Worm (Caenorhabditis elegans): ENCODE data around the gene eef-1G.

Gene eef-1G

ce11 chrV:10966874-10967273 is 1.4 kb downstream of the eef-1G start:
- no peak for TF ChIP-seq unc-42 (tag; optimal IDR thresholded peaks at IDR 0.05)
- no peak for TF ChIP-seq ceh-34 (tag; optimal IDR thresholded peaks at IDR 0.05)
- TF ChIP-seq dve-1 (tag; optimal IDR thresholded peaks at IDR 0.05) = no peak
- no peak for TF ChIP-seq lin-11 (tag; optimal IDR thresholded peaks at IDR 0.05)
- TF ChIP-seq npax-4 (tag; optimal IDR thresholded peaks at IDR 0.05) = no peak
- TF ChIP-seq dmd-4 (tag; optimal IDR thresholded peaks at IDR 0.05; ENCODE audit: borderline replicate concordance) = no peak
- no peak for TF ChIP-seq ama-1 (optimal IDR thresholded peaks at IDR 0.05)
- TF ChIP-seq F13H6.1 (tag; optimal IDR thresholded peaks at IDR 0.05) = no peak
- no peak for TF ChIP-seq lim-6 (tag; optimal IDR thresholded peaks at IDR 0.05)
- TF ChIP-seq ceh-9 (tag; optimal IDR thresholded peaks at IDR 0.05) = no peak
- no peak for TF ChIP-seq rnt-1 (tag; optimal IDR thresholded peaks at IDR 0.05)
- TF ChIP-seq pax-1 (tag; optimal IDR thresholded peaks at IDR 0.05) = no peak
- no peak for TF ChIP-seq pros-1 (tag; optimal IDR thresholded peaks at IDR 0.05)
- no peak for TF ChIP-seq ets-4 (tag; optimal IDR thresholded peaks at IDR 0.05)
- no peak for TF ChIP-seq ref-2 (tag; optimal IDR thresholded peaks at IDR 0.05)
- TF ChIP-seq madf-2 (tag; optimal IDR thresholded peaks at IDR 0.05) = no peak
- TF ChIP-seq hlh-15 (tag; optimal IDR thresholded peaks at IDR 0.05) = no peak
- TF ChIP-seq T23F11.4 (GFP tag; optimal IDR thresholded peaks at IDR 0.05) = no peak
- TF ChIP-seq fax-1 (tag; optimal IDR thresholded peaks at IDR 0.05) = no peak

ce11 chrV:10967594-10968273 is 2.2 kb downstream of the eef-1G start:
- TF ChIP-seq che-1 (tag; optimal IDR thresholded peaks at IDR 0.05) (no peak), gmeb-2 (tag; optimal IDR thresholded peaks at IDR 0.05) (no peak), ceh-9 (tag; optimal IDR thresholded peaks at IDR 0.05) (no peak), fax-1 (tag; optimal IDR thresholded peaks at IDR 0.05) (no peak), C38D4.7 (GFP tag; optimal IDR thresholded peaks at IDR 0.05) (no peak), ceh-31 (tag; optimal IDR thresholded peaks at IDR 0.05) (no peak), pag-3 (tag; optimal IDR thresholded peaks at IDR 0.05; ENCODE audit: borderline replicate concordance) (no peak), pha-2 (tag; optimal IDR thresholded peaks at IDR 0.05) (no peak), nfya-1 (tag; optimal IDR thresholded peaks at IDR 0.05) (no peak), sdc-2 (tag; optimal IDR thresholded peaks at IDR 0.05) (no peak), T23F11.4 (GFP tag; optimal IDR thresholded peaks at IDR 0.05) (no peak), madf-2 (tag; optimal IDR thresholded peaks at IDR 0.05) (no peak), elt-2 (tag; optimal IDR thresholded peaks at IDR 0.05) (no peak), dmd-4 (tag; optimal IDR thresholded peaks at IDR 0.05; ENCODE audit: borderline replicate concordance) (no peak), unc-55 (GFP tag; optimal IDR thresholded peaks at IDR 0.05) (no peak)

ce11 chrV:10970070-10970469 is 4.6 kb downstream of the eef-1G start, which contains the start of gene F17C11.22:
F17C11.22 (minus strand) TSS chrV:10970170.
- TF ChIP-seq ahr-1 (tag; optimal IDR thresholded peaks at IDR 0.05) = no peak
- TF ChIP-seq Y22D7AL.16 (tag; optimal IDR thresholded peaks at IDR 0.05) = no peak
- no peak for TF ChIP-seq pat-9 (tag; optimal IDR thresholded peaks at IDR 0.05)
- TF ChIP-seq lin-11 (tag; optimal IDR thresholded peaks at IDR 0.05) = no peak
- TF ChIP-seq ama-1 (optimal IDR thresholded peaks at IDR 0.05) = no peak
- no peak for TF ChIP-seq ceh-9 (tag; optimal IDR thresholded peaks at IDR 0.05)
- TF ChIP-seq ceh-34 (tag; optimal IDR thresholded peaks at IDR 0.05) = no peak
- TF ChIP-seq C08G9.2 (tag; optimal IDR thresholded peaks at IDR 0.05) = no peak
- no peak for TF ChIP-seq hlh-15 (tag; optimal IDR thresholded peaks at IDR 0.05)
- no peak for TF ChIP-seq ceh-2 (tag; optimal IDR thresholded peaks at IDR 0.05)
- TF ChIP-seq dve-1 (tag; optimal IDR thresholded peaks at IDR 0.05) = no peak
- TF ChIP-seq ceh-18 (tag; optimal IDR thresholded peaks at IDR 0.05) = no peak
- TF ChIP-seq fkh-6 (tag; optimal IDR thresholded peaks at IDR 0.05) = no peak
- TF ChIP-seq hlh-8 (tag; optimal IDR thresholded peaks at IDR 0.05) = no peak
- TF ChIP-seq K02D7.2 (tag; optimal IDR thresholded peaks at IDR 0.05) = no peak

All from whole organism, late embryonic.